Worm (Caenorhabditis elegans) whole organism, L4 larva: ENCODE measurements around the gene K08E7.6.

Source experiments
- F49E8.2 ChIP-seq: sonication (generic microtip); optimal IDR thresholded peaks from 2 replicates; lab custom pipeline; 2016; ENCODE audit warnings: missing compliant biosample characterization, mild to moderate bottlenecking, missing genetic modification characterization, borderline replicate concordance
- R02D3.7 ChIP-seq: fragments of 150-350 bp; sonication (generic microtip); optimal IDR thresholded peaks from 3 replicates; lab custom pipeline; 2014; ENCODE audit warnings: missing biosample characterization, missing genetic modification characterization
- Y5F2A.4 ChIP-seq: fragments of 200-800 bp; sonication (Bioruptor generic); optimal IDR thresholded peaks from 2 replicates; lab custom pipeline; 2018; ENCODE audit warnings: mild to moderate bottlenecking, missing genetic modification characterization, missing compliant biosample characterization
- ama-1 ChIP-seq: fragments of 150-350 bp; optimal IDR thresholded peaks from 2 replicates; lab custom pipeline; 2014; ENCODE audit warnings: inconsistent platforms, mixed read lengths
- lin-15B ChIP-seq: fragments of 150-350 bp; sonication (generic microtip); optimal IDR thresholded peaks from 3 replicates; lab custom pipeline; 2014; ENCODE audit warnings: missing biosample characterization, missing genetic modification characterization
- lin-29 ChIP-seq: fragments of 200-800 bp; sonication (Bioruptor generic); IDR thresholded peaks from 2 replicates; pipeline ENCODE4 v1.3.6; 2022; ENCODE audit warnings: missing genetic modification reagents, missing genetic modification characterization, missing compliant biosample characterization
- lin-39 ChIP-seq: fragments of 150-350 bp; optimal IDR thresholded peaks from 2 replicates; lab custom pipeline; 2014; ENCODE audit warnings: missing biosample characterization, missing genetic modification reagents, missing genetic modification characterization
- lir-3 ChIP-seq: sonication (generic microtip); optimal IDR thresholded peaks from 2 replicates; lab custom pipeline; 2016; ENCODE audit warnings: mild to moderate bottlenecking, missing genetic modification characterization, missing compliant biosample characterization
- mdl-1 ChIP-seq, 2 experiments: fragments of 150-350 bp in 1 of 2; sonication (generic microtip) in 1 of 2; optimal IDR thresholded peaks; 2 replicates each; lab custom pipeline; 2014 to 2017; ENCODE audit warnings: missing biosample characterization in 2 of 2, missing genetic modification characterization in 2 of 2
- skn-1 ChIP-seq: fragments of 150-350 bp; optimal IDR thresholded peaks from 2 replicates; lab custom pipeline; 2014; ENCODE audit warnings: missing biosample characterization, missing genetic modification characterization
- snpc-4 ChIP-seq: fragments of 150-350 bp; optimal IDR thresholded peaks from 2 replicates; lab custom pipeline; 2014; ENCODE audit warnings: missing biosample characterization, missing genetic modification characterization

- TF ChIP-seq F49E8.2 (tag; lab: Kevin White, UChicago) (no peak), lir-3 (tag; lab: Kevin White, UChicago) (no peak), lin-29 (no peak), mdl-1 (tag; optimal IDR thresholded peaks at IDR 0.05; lab: Kevin White, UChicago) (no peak), lin-15B (tag; lab: Kevin White, UChicago) (no peak), lin-39 (tag; lab: Kevin White, UChicago) (no peak), Y5F2A.4 (GFP tag; lab: Kevin White, UChicago) (no peak), R02D3.7 (no peak), skn-1 (tag; lab: Kevin White, UChicago) (no peak), snpc-4 (tag; lab: Kevin White, UChicago) (no peak), ama-1 (lab: Kevin White, UChicago) (no peak)
Measured at ce11 chrIV:12614624-12615023, 33.7 kb upstream of the K08E7.6 start, which contains the start of gene efa-6.
